Worm (Caenorhabditis elegans): ENCODE measurements around the gene H12D21.11.

DNA sequence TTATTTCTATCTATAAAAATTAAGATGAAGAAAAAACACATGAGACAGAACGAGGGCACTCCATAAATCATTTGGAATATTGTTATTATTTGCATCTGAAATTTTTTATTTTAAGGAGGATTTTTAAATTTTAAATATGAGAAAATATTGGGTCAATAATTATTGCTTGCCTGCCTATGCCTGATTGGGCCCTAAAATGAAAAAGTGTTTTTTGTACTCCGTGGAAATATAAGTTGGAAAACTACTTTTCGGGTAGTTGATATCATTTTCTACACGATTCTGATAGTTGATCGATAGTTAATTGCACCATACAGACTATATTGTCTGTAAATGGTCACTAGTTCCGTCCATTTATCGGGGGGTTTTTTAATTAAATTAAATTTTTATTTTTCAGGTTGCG is 12.5 kb downstream of the H12D21.11 start, which contains the start of gene srg-55:
- TF ChIP-seq lin-39 (tag; optimal IDR thresholded peaks at IDR 0.05) (no peak), ztf-11 (tag; optimal IDR thresholded peaks at IDR 0.05) (no peak), nhr-11 (tag; optimal IDR thresholded peaks at IDR 0.05) (no peak), nhr-237 (tag; optimal IDR thresholded peaks at IDR 0.05) (no peak)
